Worm (Caenorhabditis elegans): ENCODE results near the gene pqn-91.
"Not testable (repeated sequence)": the region's sequence is repeated elsewhere in the genome, so short reads cannot be mapped to it uniquely, and the experiment has no call there.

pqn-91 gene

ce11 chrIV:15310965-15311364 is 19.3 kb downstream of the pqn-91 start:
- TF ChIP-seq tbp1 (GFP tag; optimal IDR thresholded peaks at IDR 0.05) (peak; percentile 84), attf-6 (GFP tag; IDR thresholded peaks at IDR 0.05) (peak; percentile 97), snpc-4 (tag; optimal IDR thresholded peaks at IDR 0.05) (peak in 3 of 4 experiments; percentile 39 to 93 (median 75)), B0261.1 (tag; optimal IDR thresholded peaks at IDR 0.05) (peak; percentile 59), rpc-1 (optimal IDR thresholded peaks at IDR 0.05) (peak; percentile 16), rpc-1 (tag; optimal IDR thresholded peaks at IDR 0.05) (peak; percentile 59), D2030.7 (GFP tag; IDR thresholded peaks at IDR 0.05) (peak; percentile 59; the same call in 1 of the 2 replicates)
- not testable (repeated sequence) for TF ChIP-seq snpc-4 (GFP tag; optimal IDR thresholded peaks at IDR 0.05)

ce11 chrIV:15311590-15311989 is 19.9 kb downstream of the pqn-91 start, which contains the start of gene Y73F8A.12:
Gene Y73F8A.12, minus strand, starts transcription at chrIV:15311690.
- not testable (repeated sequence) for TF ChIP-seq Y53G8AR.9 (GFP tag; conservative IDR thresholded peaks at IDR 0.05); hsf-1 (GFP tag; IDR thresholded peaks at IDR 0.05); lin-35 (GFP tag; optimal IDR thresholded peaks at IDR 0.05)

- TF ChIP-seq attf-6 (GFP tag; IDR thresholded peaks at IDR 0.05) = 0 out of 2 replicates have a peak, but pooled peaks have one; percentile 45
- TF ChIP-seq hmg-1.2 (GFP tag; IDR thresholded peaks at IDR 0.05) = peak; percentile 66; the same call in 1 of the 2 replicates
- TF ChIP-seq snpc-4 (GFP tag; optimal IDR thresholded peaks at IDR 0.05) = no peak
- peak in 2 of 4 experiments; percentile 45 to 60 for TF ChIP-seq snpc-4 (tag; optimal IDR thresholded peaks at IDR 0.05)
- TF ChIP-seq nfya-1 (tag; optimal IDR thresholded peaks at IDR 0.05; ENCODE audit: borderline replicate concordance, insufficient read depth) = no peak
- TF ChIP-seq ztf-18 (tag; optimal IDR thresholded peaks at IDR 0.05) = no peak
These were observed 20.3 kb downstream of the pqn-91 start, which contains the start of gene Y73F8A.13 for ce11 chrIV:15312008-15312407. Gene Y73F8A.13, plus strand, starts transcription at chrIV:15312247.

- TF ChIP-seq mxl-1 (tag; optimal IDR thresholded peaks at IDR 0.05) = no peak
- no peak for TF ChIP-seq snpc-4 (GFP tag; optimal IDR thresholded peaks at IDR 0.05)
- TF ChIP-seq snpc-4 (tag; optimal IDR thresholded peaks at IDR 0.05) = peak in 2 of 4 experiments; percentile 12 to 30
These were observed 23.8 kb downstream of the pqn-91 start for ce11 chrIV:15315502-15315901.

ce11 chrIV:15318320-15318719 is 26.6 kb downstream of the pqn-91 start:
- TF ChIP-seq Y56A3A.18 (GFP tag; IDR thresholded peaks at IDR 0.05) (peak; percentile 64; the same call in 1 of the 2 replicates), B0261.1 (tag; optimal IDR thresholded peaks at IDR 0.05) (peak; percentile 62), rpc-1 (optimal IDR thresholded peaks at IDR 0.05) (peak; percentile 43), rpc-1 (tag; optimal IDR thresholded peaks at IDR 0.05) (peak; percentile 64), pbrm-1 (GFP tag; IDR thresholded peaks at IDR 0.05) (0 out of 2 replicates have a peak, but pooled peaks have one; percentile 47), D2030.7 (GFP tag; IDR thresholded peaks at IDR 0.05) (peak; percentile 58), B0019.2 (GFP tag; conservative IDR thresholded peaks at IDR 0.05) (0 out of 2 replicates have a peak, but pooled peaks have one; percentile 3), attf-6 (GFP tag; IDR thresholded peaks at IDR 0.05) (peak; percentile 98), lin-26 (GFP tag; IDR thresholded peaks at IDR 0.05) (peak; percentile 77), snpc-4 (tag; optimal IDR thresholded peaks at IDR 0.05) (peak in 3 of 4 experiments; percentile 33 to 95 (median 91)), tbp1 (GFP tag; optimal IDR thresholded peaks at IDR 0.05) (peak; percentile 86), ceh-100 (GFP tag; IDR thresholded peaks at IDR 0.05) (0 out of 2 replicates have a peak, but pooled peaks have one; percentile 17), hmg-1.2 (GFP tag; IDR thresholded peaks at IDR 0.05) (peak; percentile 54; the same call in 1 of the 2 replicates)
- not testable (repeated sequence) for TF ChIP-seq snpc-4 (GFP tag; optimal IDR thresholded peaks at IDR 0.05)

ce11 chrIV:15318982-15319381 is 27.3 kb downstream of the pqn-91 start, which contains the start of gene Y73F8A.14:
Gene Y73F8A.14, minus strand, starts transcription at chrIV:15319082.
- TF ChIP-seq nhr-120 (GFP tag; IDR thresholded peaks at IDR 0.05); fkh-3 (tag; optimal IDR thresholded peaks at IDR 0.05); bed-2 (GFP tag; IDR thresholded peaks at IDR 0.05): not testable (repeated sequence)

ce11 chrIV:15321279-15321678 is 29.6 kb downstream of the pqn-91 start, which contains the start of gene Y73F8A.15:
Gene Y73F8A.15, plus strand, starts transcription at chrIV:15321579.
- TF ChIP-seq F22D6.2 (tag; optimal IDR thresholded peaks at IDR 0.05) = no peak
- TF ChIP-seq aptf-2 (GFP tag; conservative IDR thresholded peaks at IDR 0.05) = no peak
- no peak for TF ChIP-seq ztf-18 (tag; optimal IDR thresholded peaks at IDR 0.05)
- TF ChIP-seq nfya-1 (tag; optimal IDR thresholded peaks at IDR 0.05; ENCODE audit: borderline replicate concordance, insufficient read depth) = no peak
- no peak for TF ChIP-seq ZK185.1 (tag; optimal IDR thresholded peaks at IDR 0.05; ENCODE audit: poor library complexity, severe bottlenecking)
- TF ChIP-seq aptf-3 (GFP tag; IDR thresholded peaks at IDR 0.05) = no peak
- no peak for TF ChIP-seq T26A5.8 (tag; optimal IDR thresholded peaks at IDR 0.05)
- TF ChIP-seq ztf-22 (GFP tag; optimal IDR thresholded peaks at IDR 0.05) = no peak
- no peak for TF ChIP-seq K11D2.4 (GFP tag; IDR thresholded peaks at IDR 0.05)
- TF ChIP-seq repo-1 (tag; optimal IDR thresholded peaks at IDR 0.05) = no peak
- TF ChIP-seq chd-7 (tag; optimal IDR thresholded peaks at IDR 0.05) = no peak
- no peak for TF ChIP-seq ztf-26 (tag; optimal IDR thresholded peaks at IDR 0.05)
- no peak for TF ChIP-seq hsf-1 (GFP tag; IDR thresholded peaks at IDR 0.05)
- no peak for TF ChIP-seq egrh-3 (GFP tag; IDR thresholded peaks at IDR 0.05)
- TF ChIP-seq madf-3 (GFP tag; IDR thresholded peaks at IDR 0.05) = no peak
